Fruit fly (Drosophila melanogaster) whole organism, embryonic: Measurements from ENCODE around the gene bmm.

Source experiments
- CG10366 ChIP-seq: fragments of 200-800 bp; sonication (Bioruptor generic); IDR thresholded peaks from 2 replicates; pipeline ENCODE4 v1.3.6; 2022; ENCODE audit warnings: missing biosample characterization, missing genetic modification characterization
- CG11504 ChIP-seq: fragments of 200-800 bp; sonication (Bioruptor generic); optimal IDR thresholded peaks from 3 replicates; lab custom pipeline; 2019; ENCODE audit warnings: missing biosample characterization, mild to moderate bottlenecking, missing genetic modification characterization, moderate library complexity
- CG11723 ChIP-seq: fragments of 200-800 bp; sonication (Bioruptor generic); optimal IDR thresholded peaks from 2 replicates; lab custom pipeline; 2017; ENCODE audit warnings: missing biosample characterization, mild to moderate bottlenecking, missing genetic modification characterization
- CG12219 ChIP-seq: fragments of 200-800 bp; sonication (Bioruptor generic); optimal IDR thresholded peaks from 3 replicates; lab custom pipeline; 2018; ENCODE audit warnings: missing biosample characterization, mild to moderate bottlenecking, missing genetic modification characterization
- CG13123 ChIP-seq: fragments of 200-800 bp; sonication (Bioruptor generic); optimal IDR thresholded peaks from 2 replicates; lab custom pipeline; 2016; ENCODE audit warnings: missing biosample characterization, missing genetic modification characterization
- CG14441 ChIP-seq: fragments of 200-800 bp; sonication (Bioruptor generic); IDR thresholded peaks from 2 replicates; pipeline ENCODE4 v1.3.6; 2022; ENCODE audit warnings: missing biosample characterization, missing genetic modification characterization
- CG1603 ChIP-seq: fragments of 200-800 bp; sonication (Bioruptor generic); optimal IDR thresholded peaks from 2 replicates; lab custom pipeline; 2019; ENCODE audit warnings: missing biosample characterization, mild to moderate bottlenecking, missing genetic modification characterization, moderate library complexity
- CG1647 ChIP-seq: fragments of 200-800 bp; sonication (Bioruptor generic); optimal IDR thresholded peaks from 3 replicates; lab custom pipeline; 2016; ENCODE audit warnings: missing biosample characterization, missing genetic modification characterization
- CG16779 ChIP-seq: fragments of 200-800 bp; sonication (Bioruptor generic); IDR thresholded peaks from 2 replicates; pipeline ENCODE4 v1.3.6; 2022; ENCODE audit warnings: missing biosample characterization, missing genetic modification characterization
- CG17359 ChIP-seq: fragments of 200-800 bp; sonication (Bioruptor generic); optimal IDR thresholded peaks from 3 replicates; lab custom pipeline; 2018; ENCODE audit warnings: missing biosample characterization, mild to moderate bottlenecking, missing genetic modification characterization, moderate library complexity
- CG2120 ChIP-seq: fragments of 200-800 bp; sonication (Bioruptor generic); optimal IDR thresholded peaks from 3 replicates; lab custom pipeline; 2016; ENCODE audit warnings: missing biosample characterization, missing genetic modification characterization
- CG31365 ChIP-seq: fragments of 200-800 bp; sonication (Bioruptor generic); optimal IDR thresholded peaks from 2 replicates; lab custom pipeline; 2018; ENCODE audit warnings: missing biosample characterization, mild to moderate bottlenecking, missing genetic modification characterization
- CG3847 ChIP-seq: fragments of 200-800 bp; sonication (Bioruptor generic); IDR thresholded peaks from 2 replicates; pipeline ENCODE4 v1.3.6; 2022; ENCODE audit warnings: missing biosample characterization, missing genetic modification characterization
- CG4282 ChIP-seq: fragments of 200-800 bp; sonication (Bioruptor generic); optimal IDR thresholded peaks from 2 replicates; lab custom pipeline; 2016; ENCODE audit warnings: missing biosample characterization, missing genetic modification characterization
- CG4360 ChIP-seq: fragments of 200-800 bp; sonication (Bioruptor generic); IDR thresholded peaks from 2 replicates; pipeline ENCODE4 v1.3.6; 2022; ENCODE audit warnings: missing biosample characterization, missing genetic modification characterization
- CG6683 ChIP-seq: fragments of 200-800 bp; sonication (Bioruptor generic); optimal IDR thresholded peaks from 2 replicates; lab custom pipeline; 2017; ENCODE audit warnings: missing biosample characterization, mild to moderate bottlenecking, missing genetic modification characterization, missing genetic modification reagents
- CG6791 ChIP-seq: fragments of 200-800 bp; sonication (Bioruptor generic); IDR thresholded peaks from 3 replicates; pipeline ENCODE4 v1.3.6; 2022; ENCODE audit warnings: missing biosample characterization, missing genetic modification characterization; ENCODE audit not compliant: partially characterized antibody
- CG7786 ChIP-seq: fragments of 200-800 bp; sonication (Bioruptor generic); optimal IDR thresholded peaks from 2 replicates; lab custom pipeline; 2016; ENCODE audit warnings: missing biosample characterization, missing genetic modification characterization
- CG8924 ChIP-seq: fragments of 200-800 bp; optimal IDR thresholded peaks from 3 replicates; lab custom pipeline; 2019; ENCODE audit warnings: missing biosample characterization, mild to moderate bottlenecking, missing genetic modification characterization, moderate library complexity
- CG9797 ChIP-seq: fragments of 200-800 bp; sonication (Bioruptor generic); optimal IDR thresholded peaks from 3 replicates; lab custom pipeline; 2018; ENCODE audit warnings: missing biosample characterization, mild to moderate bottlenecking, missing genetic modification characterization
- Camta ChIP-seq: fragments of 200-800 bp; sonication (Bioruptor generic); optimal IDR thresholded peaks from 2 replicates; lab custom pipeline; 2016; ENCODE audit warnings: missing biosample characterization, missing genetic modification characterization
- D ChIP-seq, 2 experiments: fragments of 200-800 bp in 1 of 2; fragments of >200 bp in 1 of 2; sonication (Bioruptor generic) in 1 of 2; optimal IDR thresholded peaks; 2 replicates in 1 of 2; 3 replicates in 1 of 2; lab custom pipeline; 2017; ENCODE audit warnings: mild to moderate bottlenecking in 1 of 2, missing biosample characterization in 1 of 2, missing genetic modification characterization in 1 of 2, missing genetic modification reagents in 1 of 2
- Dad ChIP-seq: fragments of 200-800 bp; sonication (Bioruptor generic); optimal IDR thresholded peaks from 3 replicates; lab custom pipeline; 2016; ENCODE audit warnings: missing biosample characterization, missing genetic modification characterization
- Dbx ChIP-seq: fragments of 200-800 bp; sonication (Bioruptor generic); IDR thresholded peaks from 3 replicates; pipeline ENCODE4 v1.3.6; 2022; ENCODE audit warnings: missing biosample characterization, missing genetic modification characterization
- HLH3B ChIP-seq: fragments of 200-800 bp; sonication (Bioruptor generic); IDR thresholded peaks from 2 replicates; pipeline ENCODE4 v1.3.6; 2022; ENCODE audit warnings: missing biosample characterization, missing genetic modification characterization
- Mad ChIP-seq: fragments of 200-800 bp; sonication (Bioruptor generic); optimal IDR thresholded peaks from 2 replicates; lab custom pipeline; 2016; ENCODE audit warnings: missing biosample characterization, missing genetic modification characterization
- Pdp1 ChIP-seq, 2 experiments: fragments of 200-800 bp; sonication (Bioruptor generic); optimal IDR thresholded peaks; 3 replicates each; lab custom pipeline; 2016; ENCODE audit warnings: missing biosample characterization in 2 of 2, missing genetic modification characterization in 2 of 2, mild to moderate bottlenecking in 1 of 2, moderate library complexity in 1 of 2
- Trl ChIP-seq, 3 experiments: fragments of >200 bp in 2 of 3; fragments of 200-800 bp in 1 of 3; sonication (Bioruptor generic) in 1 of 3; optimal IDR thresholded peaks; 2 replicates in 1 of 3; 3 replicates in 2 of 3; lab custom pipeline; 2016 to 2017; ENCODE audit warnings: missing biosample characterization in 1 of 3, missing genetic modification characterization in 1 of 3
- abd-A ChIP-seq: fragments of 200-800 bp; sonication (Bioruptor generic); optimal IDR thresholded peaks from 3 replicates; lab custom pipeline; 2019; ENCODE audit warnings: missing biosample characterization, mild to moderate bottlenecking, missing genetic modification characterization, moderate library complexity
- ara ChIP-seq: fragments of 200-800 bp; sonication (Bioruptor generic); IDR thresholded peaks from 2 replicates; pipeline ENCODE4 v1.3.6; 2022; ENCODE audit warnings: missing biosample characterization, missing genetic modification characterization
- bigmax ChIP-seq: fragments of 200-800 bp; sonication (Bioruptor generic); optimal IDR thresholded peaks from 2 replicates; lab custom pipeline; 2018; ENCODE audit warnings: missing biosample characterization, mild to moderate bottlenecking, missing genetic modification characterization
- bowl ChIP-seq: fragments of 200-800 bp; sonication (Bioruptor generic); IDR thresholded peaks from 2 replicates; pipeline ENCODE4 v1.3.6; 2022; ENCODE audit warnings: missing biosample characterization, missing genetic modification characterization
- da ChIP-seq: fragments of 200-800 bp; sonication (Bioruptor generic); optimal IDR thresholded peaks from 2 replicates; lab custom pipeline; 2016; ENCODE audit warnings: missing biosample characterization, missing genetic modification characterization
- dmrt11E ChIP-seq: fragments of 200-800 bp; sonication (Bioruptor generic); optimal IDR thresholded peaks from 3 replicates; lab custom pipeline; 2018; ENCODE audit warnings: missing biosample characterization, mild to moderate bottlenecking, missing genetic modification characterization, moderate library complexity
- fd102C ChIP-seq: fragments of 200-800 bp; sonication (Bioruptor generic); optimal IDR thresholded peaks from 2 replicates; lab custom pipeline; 2018; ENCODE audit warnings: missing biosample characterization, mild to moderate bottlenecking, missing genetic modification characterization, moderate library complexity
- fd64A ChIP-seq: fragments of 200-800 bp; sonication (Bioruptor generic); optimal IDR thresholded peaks from 3 replicates; lab custom pipeline; 2018; ENCODE audit warnings: missing biosample characterization, mild to moderate bottlenecking, missing genetic modification characterization
- gt ChIP-seq: fragments of 200-800 bp; sonication (Bioruptor generic); IDR thresholded peaks from 2 replicates; pipeline ENCODE4 v1.3.6; 2022; ENCODE audit warnings: missing biosample characterization, missing genetic modification characterization
- hb ChIP-seq: fragments of 200-800 bp; sonication (Bioruptor generic); IDR thresholded peaks from 3 replicates; pipeline ENCODE4 v1.3.6; 2022; ENCODE audit warnings: missing biosample characterization, missing genetic modification characterization; ENCODE audit not compliant: partially characterized antibody
- hbn ChIP-seq: fragments of 200-800 bp; sonication (Bioruptor generic); IDR thresholded peaks from 2 replicates; pipeline ENCODE4 v1.3.6; 2022; ENCODE audit warnings: missing biosample characterization, missing genetic modification characterization; ENCODE audit not compliant: partially characterized antibody
- jing ChIP-seq: fragments of 200-800 bp; sonication (Bioruptor generic); optimal IDR thresholded peaks from 2 replicates; lab custom pipeline; 2018; ENCODE audit warnings: missing biosample characterization, mild to moderate bottlenecking, missing genetic modification characterization
- knrl ChIP-seq: fragments of 200-800 bp; sonication (Bioruptor generic); IDR thresholded peaks from 3 replicates; pipeline ENCODE4 v1.3.6; 2022; ENCODE audit warnings: missing biosample characterization, missing genetic modification characterization; ENCODE audit not compliant: partially characterized antibody
- lov ChIP-seq, 2 experiments: fragments of 200-800 bp in 1 of 2; fragments of >200 bp in 1 of 2; sonication (Bioruptor generic) in 1 of 2; IDR thresholded peaks in 1 of 2; optimal IDR thresholded peaks in 1 of 2; 2 replicates in 1 of 2; 3 replicates in 1 of 2; pipeline versions ENCODE4 v1.3.6 to Lab custom; 2017 to 2022; ENCODE audit warnings: missing biosample characterization in 1 of 2, missing genetic modification characterization in 1 of 2
- nerfin-2 ChIP-seq: fragments of 200-800 bp; sonication (Bioruptor generic); IDR thresholded peaks from 2 replicates; pipeline ENCODE4 v1.3.6; 2022; ENCODE audit warnings: missing biosample characterization, missing genetic modification characterization; ENCODE audit not compliant: partially characterized antibody
- pho ChIP-seq: fragments of 200-800 bp; sonication (Bioruptor generic); optimal IDR thresholded peaks from 2 replicates; lab custom pipeline; 2016; ENCODE audit warnings: missing biosample characterization, missing genetic modification characterization
- ranshi ChIP-seq: fragments of 200-800 bp; sonication (Bioruptor generic); IDR thresholded peaks from 2 replicates; pipeline ENCODE4 v1.3.6; 2022; ENCODE audit warnings: missing biosample characterization, missing genetic modification characterization
- row ChIP-seq: fragments of 200-800 bp; sonication (Bioruptor generic); IDR thresholded peaks from 3 replicates; pipeline ENCODE4 v1.3.6; 2022; ENCODE audit warnings: missing biosample characterization, missing genetic modification characterization
- sens ChIP-seq: fragments of 200-800 bp; sonication (Bioruptor generic); peaks from one replicate; lab custom pipeline; 2016; ENCODE audit warnings: missing biosample characterization, missing genetic modification characterization
- sr ChIP-seq: fragments of 200-800 bp; sonication (Bioruptor generic); IDR thresholded peaks from 3 replicates; pipeline ENCODE4 v1.3.6; 2022; ENCODE audit warnings: missing biosample characterization, missing genetic modification characterization
- tio ChIP-seq: fragments of 200-800 bp; sonication (Bioruptor generic); optimal IDR thresholded peaks from 2 replicates; lab custom pipeline; 2017; ENCODE audit warnings: missing biosample characterization, missing genetic modification characterization, inconsistent platforms

The bmm gene

DNA sequence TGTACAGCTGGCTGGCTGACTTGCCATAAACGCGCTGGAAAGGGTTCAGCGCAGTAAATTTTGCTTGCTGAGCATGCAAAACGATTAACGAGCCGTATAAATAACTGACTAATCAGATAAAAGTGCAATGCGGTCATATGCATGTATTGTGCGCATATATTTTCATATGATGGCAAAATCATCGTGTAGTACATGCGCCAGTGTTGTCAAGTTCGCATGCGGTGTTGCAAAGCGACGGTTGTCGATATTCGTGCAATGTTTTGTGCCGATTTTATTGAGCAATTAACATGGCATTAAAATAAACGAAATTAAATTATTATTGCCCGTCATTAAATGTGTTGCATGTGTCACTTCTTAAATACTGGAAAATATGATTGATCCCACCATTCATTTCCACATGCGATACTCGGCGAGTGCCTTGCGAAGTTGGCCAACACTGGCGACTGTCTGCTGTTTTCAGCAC lies 3.9 kb upstream of the bmm start (continued):
- peak; percentile 62 for TF ChIP-seq da (GFP tag; lab: Kevin White, UChicago)
- TF ChIP-seq ranshi (GFP tag; lab: Robert Waterston, UW): peak; percentile 77; the same call in 1 of the 2 replicates
- no peak for TF ChIP-seq D (optimal IDR thresholded peaks at IDR 0.05; lab: Kevin White, UChicago)
- peak; percentile 26 for TF ChIP-seq D (GFP tag; optimal IDR thresholded peaks at IDR 0.05; lab: Kevin White, UChicago)
- TF ChIP-seq jing (GFP tag; lab: Kevin White, UChicago): no peak
- peak; percentile 50; the same call in 1 of the 2 replicates for TF ChIP-seq gt (GFP tag; lab: Robert Waterston, UW)
- peak; percentile 64 for TF ChIP-seq HLH3B (GFP tag; lab: Robert Waterston, UW)
- peak; percentile 68 for TF ChIP-seq CG14441 (GFP tag; lab: Robert Waterston, UW)
- no peak for TF ChIP-seq CG12219 (GFP tag; lab: Kevin White, UChicago)
- peak; percentile 69 for TF ChIP-seq hbn
- TF ChIP-seq CG11504: no peak
- TF ChIP-seq nerfin-2 (GFP tag; lab: Robert Waterston, UW): peak; percentile 69
- peak; percentile 8 for TF ChIP-seq CG6683 (GFP tag; lab: Kevin White, UChicago)
- TF ChIP-seq CG11723 (GFP tag; lab: Kevin White, UChicago): peak; percentile 63
- TF ChIP-seq CG13123 (GFP tag; lab: Kevin White, UChicago): peak; percentile 85
- peak; percentile 78 for TF ChIP-seq CG4282
- TF ChIP-seq CG1647 (GFP tag; lab: Kevin White, UChicago): peak; percentile 90
- peak; percentile 69 for TF ChIP-seq CG6791
- no peak for TF ChIP-seq CG1603 (tag; lab: Kevin White, UChicago)
- TF ChIP-seq hb (GFP tag; lab: Robert Waterston, UW): peak; percentile 80
- TF ChIP-seq Trl (optimal IDR thresholded peaks at IDR 0.05; lab: Kevin White, UChicago): peak in 1 of 2 experiments; percentile 14
- TF ChIP-seq Trl (GFP tag; optimal IDR thresholded peaks at IDR 0.05; lab: Kevin White, UChicago): peak; percentile 94
- no peak for TF ChIP-seq CG4360 (GFP tag; lab: Robert Waterston, UW)
- TF ChIP-seq fd64A (GFP tag; lab: Kevin White, UChicago): peak; percentile 0
- no peak for TF ChIP-seq bowl (GFP tag; lab: Robert Waterston, UW)
- peak; percentile 86 for TF ChIP-seq Mad
- peak; percentile 98 for TF ChIP-seq sens
- peak; percentile 72 for TF ChIP-seq row
- peak; percentile 54 for TF ChIP-seq CG8924
- peak; percentile 89 for TF ChIP-seq knrl (GFP tag; lab: Robert Waterston, UW)
- peak; percentile 88 for TF ChIP-seq Camta (GFP tag; lab: Kevin White, UChicago)
- no peak for TF ChIP-seq bigmax (GFP tag; lab: Kevin White, UChicago)
- TF ChIP-seq fd102C (GFP tag; lab: Kevin White, UChicago): peak; percentile 18
- TF ChIP-seq tio: no peak
- TF ChIP-seq sr (GFP tag; lab: Robert Waterston, UW): no peak
- TF ChIP-seq abd-A: no peak
- TF ChIP-seq CG7786 (GFP tag; lab: Kevin White, UChicago): peak; percentile 91
- peak; percentile 63 for TF ChIP-seq CG17359 (tag; lab: Kevin White, UChicago)
- TF ChIP-seq CG31365: peak; percentile 0
- peak; percentile 88 for TF ChIP-seq CG3847 (GFP tag; lab: Robert Waterston, UW)
- peak; percentile 63 to 89 for TF ChIP-seq Pdp1 (GFP tag; optimal IDR thresholded peaks at IDR 0.05; lab: Kevin White, UChicago)
- TF ChIP-seq Dbx (GFP tag; lab: Robert Waterston, UW): peak; percentile 91
- peak; percentile 45 for TF ChIP-seq dmrt11E (tag; lab: Kevin White, UChicago)
- TF ChIP-seq lov (optimal IDR thresholded peaks at IDR 0.05; lab: Kevin White, UChicago): no peak
- peak; percentile 61; the same call in 1 of the 3 replicates for TF ChIP-seq lov (GFP tag; IDR thresholded peaks at IDR 0.05; lab: Robert Waterston, UW)
- TF ChIP-seq Dad: peak; percentile 90
- peak; percentile 74 for TF ChIP-seq CG16779 (GFP tag; lab: Robert Waterston, UW)
- TF ChIP-seq ara: peak; percentile 69; the same call in 1 of the 2 replicates
- TF ChIP-seq pho: peak; percentile 88
- TF ChIP-seq CG10366 (GFP tag; lab: Robert Waterston, UW): peak; percentile 66
- TF ChIP-seq CG2120: peak; percentile 91
- peak; percentile 34 for TF ChIP-seq CG9797 (GFP tag; lab: Kevin White, UChicago)
